Fruit fly (Drosophila melanogaster) whole organism, embryonic: ENCODE measurements around the gene CG32074.

Experiments used
- CG11085 ChIP-seq: fragments of 200-800 bp; sonication (Bioruptor generic); IDR thresholded peaks from 2 replicates; pipeline ENCODE4 v1.3.6; 2022; ENCODE audit warnings: missing biosample characterization, missing genetic modification characterization
- CG12236 ChIP-seq: fragments of 200-800 bp; sonication (Bioruptor generic); optimal IDR thresholded peaks from 2 replicates; lab custom pipeline; 2016; ENCODE audit warnings: missing biosample characterization, missing genetic modification characterization
- CG13123 ChIP-seq: fragments of 200-800 bp; sonication (Bioruptor generic); optimal IDR thresholded peaks from 2 replicates; lab custom pipeline; 2016; ENCODE audit warnings: missing biosample characterization, missing genetic modification characterization
- CG13775 ChIP-seq: fragments of 200-800 bp; sonication (Bioruptor generic); optimal IDR thresholded peaks from 3 replicates; lab custom pipeline; 2017; ENCODE audit warnings: missing biosample characterization, mild to moderate bottlenecking, missing genetic modification characterization
- CG1529 ChIP-seq: fragments of 200-800 bp; sonication (Bioruptor generic); optimal IDR thresholded peaks from 3 replicates; lab custom pipeline; 2018; ENCODE audit warnings: missing biosample characterization, missing genetic modification characterization
- CG17612 ChIP-seq: fragments of 200-800 bp; sonication (Bioruptor generic); IDR thresholded peaks from 2 replicates; pipeline ENCODE4 v1.3.6; 2022; ENCODE audit warnings: missing biosample characterization, missing genetic modification characterization
- CG17912 ChIP-seq: fragments of 200-800 bp; sonication (Bioruptor generic); optimal IDR thresholded peaks from 2 replicates; lab custom pipeline; 2018; ENCODE audit warnings: missing biosample characterization, mild to moderate bottlenecking, missing genetic modification characterization
- CG31388 ChIP-seq: fragments of 200-800 bp; sonication (Bioruptor generic); optimal IDR thresholded peaks from 2 replicates; lab custom pipeline; 2016; ENCODE audit warnings: missing biosample characterization, missing genetic modification characterization
- CG3847 ChIP-seq: fragments of 200-800 bp; sonication (Bioruptor generic); IDR thresholded peaks from 2 replicates; pipeline ENCODE4 v1.3.6; 2022; ENCODE audit warnings: missing biosample characterization, missing genetic modification characterization
- CG3995 ChIP-seq: fragments of 200-800 bp; sonication (Bioruptor generic); optimal IDR thresholded peaks from 3 replicates; lab custom pipeline; 2016; ENCODE audit warnings: missing biosample characterization, missing genetic modification characterization
- CG4424 ChIP-seq: fragments of 200-800 bp; sonication (Bioruptor generic); optimal IDR thresholded peaks from 3 replicates; lab custom pipeline; 2016; ENCODE audit warnings: missing biosample characterization, missing genetic modification characterization
- CG6791 ChIP-seq: fragments of 200-800 bp; sonication (Bioruptor generic); IDR thresholded peaks from 3 replicates; pipeline ENCODE4 v1.3.6; 2022; ENCODE audit warnings: missing biosample characterization, missing genetic modification characterization; ENCODE audit not compliant: partially characterized antibody
- CG7271 ChIP-seq: fragments of 200-800 bp; sonication (Bioruptor generic); optimal IDR thresholded peaks from 2 replicates; lab custom pipeline; 2018; ENCODE audit warnings: missing biosample characterization, mild to moderate bottlenecking, missing genetic modification characterization, moderate library complexity
- CG7556 ChIP-seq: fragments of 200-800 bp; sonication (Bioruptor generic); optimal IDR thresholded peaks from 2 replicates; lab custom pipeline; 2017; ENCODE audit warnings: missing biosample characterization, mild to moderate bottlenecking, missing genetic modification characterization
- CG7786 ChIP-seq: fragments of 200-800 bp; sonication (Bioruptor generic); optimal IDR thresholded peaks from 2 replicates; lab custom pipeline; 2016; ENCODE audit warnings: missing biosample characterization, missing genetic modification characterization
- CTCF ChIP-seq: fragments of 200-800 bp; sonication (Bioruptor generic); optimal IDR thresholded peaks from 2 replicates; lab custom pipeline; 2017; ENCODE audit warnings: missing biosample characterization, mild to moderate bottlenecking, missing genetic modification characterization, moderate library complexity
- Dbx ChIP-seq: fragments of 200-800 bp; sonication (Bioruptor generic); IDR thresholded peaks from 3 replicates; pipeline ENCODE4 v1.3.6; 2022; ENCODE audit warnings: missing biosample characterization, missing genetic modification characterization
- Dfd ChIP-seq, 2 experiments: fragments of >200 bp; optimal IDR thresholded peaks; 2 replicates each; lab custom pipeline; 2017; ENCODE audit warnings: missing biosample characterization in 2 of 2, missing genetic modification characterization in 2 of 2
- Doc3 ChIP-seq: fragments of 200-800 bp; sonication (Bioruptor generic); IDR thresholded peaks from 3 replicates; pipeline ENCODE4 v1.3.6; 2022; ENCODE audit warnings: missing biosample characterization, missing genetic modification characterization; ENCODE audit not compliant: partially characterized antibody
- E2f1 ChIP-seq: fragments of 200-800 bp; sonication (Bioruptor generic); IDR thresholded peaks from 2 replicates; pipeline ENCODE4 v1.3.6; 2022; ENCODE audit warnings: missing biosample characterization, missing genetic modification characterization
- Elba2 ChIP-seq: fragments of 200-800 bp; sonication (Bioruptor generic); optimal IDR thresholded peaks from 3 replicates; lab custom pipeline; 2016; ENCODE audit warnings: missing biosample characterization, missing genetic modification characterization
- Fer2 ChIP-seq: fragments of 200-800 bp; sonication (Bioruptor generic); optimal IDR thresholded peaks from 2 replicates; lab custom pipeline; 2018; ENCODE audit warnings: missing biosample characterization, mild to moderate bottlenecking, missing genetic modification characterization, moderate library complexity
- GATAe ChIP-seq: fragments of 200-800 bp; sonication (Bioruptor generic); conservative IDR thresholded peaks from 2 replicates; pipeline ENCODE4 v1.3.6; 2022; ENCODE audit warnings: missing biosample characterization, missing genetic modification characterization
- HLHmδ ChIP-seq: fragments of 200-800 bp; sonication (Bioruptor generic); optimal IDR thresholded peaks from 2 replicates; lab custom pipeline; 2018; ENCODE audit warnings: missing biosample characterization, mild to moderate bottlenecking, missing genetic modification characterization, moderate library complexity
- NfI ChIP-seq: fragments of 200-800 bp; sonication (Bioruptor generic); optimal IDR thresholded peaks from 3 replicates; lab custom pipeline; 2018; ENCODE audit warnings: missing biosample characterization, mild to moderate bottlenecking, missing genetic modification characterization, moderate library complexity
- Oli ChIP-seq: fragments of 200-800 bp; sonication (Bioruptor generic); optimal IDR thresholded peaks from 2 replicates; lab custom pipeline; 2018; ENCODE audit warnings: missing biosample characterization, mild to moderate bottlenecking, missing genetic modification characterization, moderate library complexity
- Optix ChIP-seq: fragments of 200-800 bp; sonication (Bioruptor generic); IDR thresholded peaks from 3 replicates; pipeline ENCODE4 v1.3.6; 2022; ENCODE audit warnings: missing biosample characterization, missing genetic modification characterization
- Spps ChIP-seq: fragments of 200-800 bp; sonication (Bioruptor generic); optimal IDR thresholded peaks from 2 replicates; lab custom pipeline; 2018; ENCODE audit warnings: missing biosample characterization, mild to moderate bottlenecking, missing genetic modification characterization
- Sry-β ChIP-seq: fragments of 200-800 bp; sonication (Bioruptor generic); optimal IDR thresholded peaks from 2 replicates; lab custom pipeline; 2018; ENCODE audit warnings: missing biosample characterization, mild to moderate bottlenecking, missing genetic modification characterization, moderate library complexity
- TFAM ChIP-seq: fragments of 200-800 bp; sonication (Bioruptor generic); optimal IDR thresholded peaks from 2 replicates; lab custom pipeline; 2017; ENCODE audit warnings: missing biosample characterization, missing genetic modification characterization, inconsistent platforms
- Trl ChIP-seq, 3 experiments: fragments of >200 bp in 2 of 3; fragments of 200-800 bp in 1 of 3; sonication (Bioruptor generic) in 1 of 3; optimal IDR thresholded peaks; 2 replicates in 1 of 3; 3 replicates in 2 of 3; lab custom pipeline; 2016 to 2017; ENCODE audit warnings: missing biosample characterization in 1 of 3, missing genetic modification characterization in 1 of 3
- Xbp1 ChIP-seq: fragments of 200-800 bp; sonication (Bioruptor generic); optimal IDR thresholded peaks from 3 replicates; lab custom pipeline; 2016; ENCODE audit warnings: missing biosample characterization, mild to moderate bottlenecking, missing genetic modification characterization
- abd-A ChIP-seq: fragments of 200-800 bp; sonication (Bioruptor generic); optimal IDR thresholded peaks from 3 replicates; lab custom pipeline; 2019; ENCODE audit warnings: missing biosample characterization, mild to moderate bottlenecking, missing genetic modification characterization, moderate library complexity
- bigmax ChIP-seq: fragments of 200-800 bp; sonication (Bioruptor generic); optimal IDR thresholded peaks from 2 replicates; lab custom pipeline; 2018; ENCODE audit warnings: missing biosample characterization, mild to moderate bottlenecking, missing genetic modification characterization
- danr ChIP-seq: fragments of 200-800 bp; sonication (Bioruptor generic); IDR thresholded peaks from 2 replicates; pipeline ENCODE4 v1.3.6; 2022; ENCODE audit warnings: missing biosample characterization, missing genetic modification characterization
- dysf ChIP-seq: fragments of 200-800 bp; sonication (Bioruptor generic); IDR thresholded peaks from 3 replicates; pipeline ENCODE4 v1.3.6; 2022; ENCODE audit warnings: missing biosample characterization, missing genetic modification characterization
- esg ChIP-seq: fragments of 200-800 bp; sonication (Bioruptor generic); conservative IDR thresholded peaks from 2 replicates; pipeline ENCODE4 v1.3.6; 2022; ENCODE audit warnings: missing biosample characterization, missing genetic modification characterization
- hb ChIP-seq: fragments of 200-800 bp; sonication (Bioruptor generic); IDR thresholded peaks from 3 replicates; pipeline ENCODE4 v1.3.6; 2022; ENCODE audit warnings: missing biosample characterization, missing genetic modification characterization; ENCODE audit not compliant: partially characterized antibody
- jing ChIP-seq: fragments of 200-800 bp; sonication (Bioruptor generic); optimal IDR thresholded peaks from 2 replicates; lab custom pipeline; 2018; ENCODE audit warnings: missing biosample characterization, mild to moderate bottlenecking, missing genetic modification characterization
- lilli ChIP-seq: fragments of 200-800 bp; sonication (Bioruptor generic); optimal IDR thresholded peaks from 3 replicates; lab custom pipeline; 2016; ENCODE audit warnings: missing biosample characterization, missing genetic modification characterization
- pnt ChIP-seq: fragments of 200-800 bp; sonication (Bioruptor generic); optimal IDR thresholded peaks from 3 replicates; lab custom pipeline; 2016; ENCODE audit warnings: missing biosample characterization, missing genetic modification characterization
- sd ChIP-seq: fragments of 200-800 bp; sonication (Bioruptor generic); optimal IDR thresholded peaks from 3 replicates; lab custom pipeline; 2018; ENCODE audit warnings: missing biosample characterization, mild to moderate bottlenecking, missing genetic modification characterization, moderate library complexity
- sens-2 ChIP-seq: fragments of 200-800 bp; sonication (Bioruptor generic); IDR thresholded peaks from 2 replicates; pipeline ENCODE4 v1.3.6; 2022; ENCODE audit warnings: missing biosample characterization, missing genetic modification characterization
- sim ChIP-seq: fragments of 200-800 bp; sonication (Bioruptor generic); IDR thresholded peaks from 2 replicates; pipeline ENCODE4 v1.3.6; 2022; ENCODE audit warnings: missing biosample characterization, missing genetic modification characterization
- sna ChIP-seq: fragments of 200-800 bp; sonication (Bioruptor generic); IDR thresholded peaks from 2 replicates; pipeline ENCODE4 v1.3.6; 2022; ENCODE audit warnings: missing biosample characterization, missing genetic modification characterization; ENCODE audit not compliant: partially characterized antibody
- sob ChIP-seq: fragments of 200-800 bp; sonication (Bioruptor generic); IDR thresholded peaks from 2 replicates; pipeline ENCODE4 v1.3.6; 2022; ENCODE audit warnings: missing biosample characterization, missing genetic modification characterization
- sug ChIP-seq: fragments of 200-800 bp; optimal IDR thresholded peaks from 2 replicates; lab custom pipeline; 2019; ENCODE audit warnings: missing biosample characterization, mild to moderate bottlenecking, missing genetic modification characterization, moderate library complexity
- trh ChIP-seq: fragments of 200-800 bp; sonication (Bioruptor generic); optimal IDR thresholded peaks from 2 replicates; lab custom pipeline; 2016; ENCODE audit warnings: missing biosample characterization, missing genetic modification characterization
- wek ChIP-seq: fragments of 200-800 bp; sonication (Bioruptor generic); optimal IDR thresholded peaks from 3 replicates; lab custom pipeline; 2018; ENCODE audit warnings: missing biosample characterization, mild to moderate bottlenecking, missing genetic modification characterization, moderate library complexity
- zf30C ChIP-seq: fragments of 200-800 bp; sonication (Bioruptor generic); optimal IDR thresholded peaks from 3 replicates; lab custom pipeline; 2018; ENCODE audit warnings: missing biosample characterization, mild to moderate bottlenecking, missing genetic modification characterization

The CG32074 gene

dm6 chr3L:11091943-11092609 lies 40.0 kb downstream of the CG32074 start (continued):
- no peak for TF ChIP-seq sens-2 (GFP tag; lab: Robert Waterston, UW)
- no peak for TF ChIP-seq Optix (GFP tag; lab: Robert Waterston, UW)
- TF ChIP-seq CG17912 (GFP tag; lab: Kevin White, UChicago), result peak; percentile 4
- no peak for TF ChIP-seq Spps (tag; lab: Kevin White, UChicago)
- no peak for TF ChIP-seq bigmax (GFP tag; lab: Kevin White, UChicago)
- TF ChIP-seq Oli (tag; lab: Kevin White, UChicago), result peak; percentile 6
- no peak for TF ChIP-seq sim (GFP tag; lab: Robert Waterston, UW)
- peak; percentile 3 for TF ChIP-seq CG1529
- no peak for TF ChIP-seq Dfd (GFP tag; optimal IDR thresholded peaks at IDR 0.05; lab: Kevin White, UChicago)
- no peak for TF ChIP-seq pnt (GFP tag; lab: Kevin White, UChicago)
- TF ChIP-seq sob (GFP tag; lab: Robert Waterston, UW), result peak; percentile 78
- peak; percentile 4 for TF ChIP-seq CG12236
- no peak for TF ChIP-seq CG7271
- peak; percentile 27 for TF ChIP-seq Elba2 (GFP tag; lab: Kevin White, UChicago)
- TF ChIP-seq danr (GFP tag; lab: Robert Waterston, UW), result no peak
- no peak for TF ChIP-seq E2f1
- TF ChIP-seq jing (GFP tag; lab: Kevin White, UChicago), result no peak
- TF ChIP-seq HLHmδ (GFP tag; lab: Kevin White, UChicago), result peak; percentile 33
- no peak for TF ChIP-seq Fer2 (tag; lab: Kevin White, UChicago)
- no peak for TF ChIP-seq GATAe (GFP tag; lab: Robert Waterston, UW)
- peak; percentile 51 for TF ChIP-seq CG4424
- peak; percentile 17 for TF ChIP-seq CG13123
- TF ChIP-seq CG7786 (GFP tag; lab: Kevin White, UChicago), result peak; percentile 31
- no peak for TF ChIP-seq Trl (optimal IDR thresholded peaks at IDR 0.05; lab: Kevin White, UChicago)
- TF ChIP-seq Trl (GFP tag; optimal IDR thresholded peaks at IDR 0.05; lab: Kevin White, UChicago), result peak; percentile 68
- no peak for TF ChIP-seq CG31388 (GFP tag; lab: Kevin White, UChicago)
- peak; percentile 62 for TF ChIP-seq NfI (GFP tag; lab: Kevin White, UChicago)
- TF ChIP-seq CG17612, result no peak
- peak; percentile 28 for TF ChIP-seq CG3995 (GFP tag; lab: Kevin White, UChicago)
- no peak for TF ChIP-seq sna (GFP tag; lab: Robert Waterston, UW)
- peak; percentile 37; the same call in 1 of the 3 replicates for TF ChIP-seq CG6791 (GFP tag; lab: Robert Waterston, UW)
- TF ChIP-seq Sry-β (GFP tag; lab: Kevin White, UChicago), result no peak
- no peak for TF ChIP-seq dysf (GFP tag; lab: Robert Waterston, UW)
- no peak for TF ChIP-seq abd-A
- TF ChIP-seq Xbp1 (GFP tag; lab: Kevin White, UChicago), result peak; percentile 51
- TF ChIP-seq CTCF (GFP tag; lab: Kevin White, UChicago), result no peak
- TF ChIP-seq CG3847 (GFP tag; lab: Robert Waterston, UW), result peak; percentile 80
- no peak for TF ChIP-seq esg (GFP tag; lab: Robert Waterston, UW)
- no peak for TF ChIP-seq wek (GFP tag; lab: Kevin White, UChicago)
- no peak for TF ChIP-seq zf30C (GFP tag; lab: Kevin White, UChicago)
- TF ChIP-seq TFAM (GFP tag; lab: Kevin White, UChicago), result no peak
- peak; percentile 11 for TF ChIP-seq sug (tag; lab: Kevin White, UChicago)
- TF ChIP-seq trh (GFP tag; lab: Kevin White, UChicago), result no peak
- no peak for TF ChIP-seq CG11085
- TF ChIP-seq hb, result no peak
- 0 out of 3 replicates have a peak, but pooled peaks have one; percentile 53 for TF ChIP-seq Dbx (GFP tag; lab: Robert Waterston, UW)
- TF ChIP-seq Doc3 (GFP tag; lab: Robert Waterston, UW), result no peak
- peak; percentile 34 for TF ChIP-seq sd (tag; lab: Kevin White, UChicago)
- TF ChIP-seq lilli (GFP tag; lab: Kevin White, UChicago), result peak; percentile 30
- peak; percentile 5 for TF ChIP-seq CG7556 (GFP tag; lab: Kevin White, UChicago)
- TF ChIP-seq CG13775 (GFP tag; lab: Kevin White, UChicago), result peak; percentile 7
